Fruit fly (Drosophila melanogaster) whole organism, embryonic: Measurements from ENCODE around the gene cyr.

Source experiments
- Blimp-1 ChIP-seq: fragments of 200-800 bp; sonication (Bioruptor generic); optimal IDR thresholded peaks from 3 replicates; lab custom pipeline; 2018; ENCODE audit warnings: missing biosample characterization, missing genetic modification characterization, mild to moderate bottlenecking, moderate library complexity, missing genetic modification reagents
- CG1024 ChIP-seq: fragments of 200-800 bp; sonication (Bioruptor generic); IDR thresholded peaks from 2 replicates; pipeline ENCODE4 v1.3.6; 2022; ENCODE audit warnings: missing biosample characterization, missing genetic modification characterization
- CG10321 ChIP-seq: fragments of 200-800 bp; sonication (Bioruptor generic); IDR thresholded peaks from 2 replicates; pipeline ENCODE4 v1.3.6; 2022; ENCODE audit warnings: missing biosample characterization, missing genetic modification characterization
- CG10565 ChIP-seq: fragments of 200-800 bp; sonication (Bioruptor generic); optimal IDR thresholded peaks from 3 replicates; lab custom pipeline; 2016; ENCODE audit warnings: missing biosample characterization, mild to moderate bottlenecking, missing genetic modification characterization
- CG10979 ChIP-seq: fragments of 200-800 bp; sonication (Bioruptor generic); optimal IDR thresholded peaks from 2 replicates; lab custom pipeline; 2018; ENCODE audit warnings: missing biosample characterization, mild to moderate bottlenecking, missing genetic modification characterization, moderate library complexity
- CG13894 ChIP-seq: fragments of 200-800 bp; sonication (Bioruptor generic); optimal IDR thresholded peaks from 3 replicates; lab custom pipeline; 2018; ENCODE audit warnings: missing biosample characterization, mild to moderate bottlenecking, missing genetic modification characterization, moderate library complexity
- CG14050 ChIP-seq: fragments of 200-800 bp; sonication (Bioruptor generic); IDR thresholded peaks from 3 replicates; pipeline ENCODE4 v1.3.6; 2022; ENCODE audit warnings: missing biosample characterization, missing genetic modification characterization
- CG16815 ChIP-seq: fragments of 200-800 bp; sonication (Bioruptor generic); optimal IDR thresholded peaks from 3 replicates; lab custom pipeline; 2017; ENCODE audit warnings: missing biosample characterization, mild to moderate bottlenecking, missing genetic modification characterization
- CG18599 ChIP-seq: fragments of 200-800 bp; sonication (Bioruptor generic); optimal IDR thresholded peaks from 3 replicates; lab custom pipeline; 2017; ENCODE audit warnings: missing biosample characterization, missing genetic modification characterization, mild to moderate bottlenecking, moderate library complexity, missing genetic modification reagents
- CG18619 ChIP-seq: fragments of 200-800 bp; sonication (Bioruptor generic); optimal IDR thresholded peaks from 3 replicates; lab custom pipeline; 2017; ENCODE audit warnings: missing biosample characterization, mild to moderate bottlenecking, missing genetic modification characterization
- CG3163 ChIP-seq: fragments of 200-800 bp; sonication (Bioruptor generic); optimal IDR thresholded peaks from 3 replicates; lab custom pipeline; 2016; ENCODE audit warnings: missing biosample characterization, missing genetic modification characterization
- CG32532 ChIP-seq: fragments of 200-800 bp; sonication (Bioruptor generic); IDR thresholded peaks from 2 replicates; pipeline ENCODE4 v1.3.6; 2022; ENCODE audit warnings: missing biosample characterization, missing genetic modification characterization
- CG4328 ChIP-seq: fragments of 200-800 bp; sonication (Bioruptor generic); optimal IDR thresholded peaks from 3 replicates; lab custom pipeline; 2017; ENCODE audit warnings: missing biosample characterization, missing genetic modification reagents, missing genetic modification characterization
- CG4360 ChIP-seq: fragments of 200-800 bp; sonication (Bioruptor generic); IDR thresholded peaks from 2 replicates; pipeline ENCODE4 v1.3.6; 2022; ENCODE audit warnings: missing biosample characterization, missing genetic modification characterization
- CG4730 ChIP-seq: fragments of 200-800 bp; sonication (Bioruptor generic); IDR thresholded peaks from 2 replicates; pipeline ENCODE4 v1.3.6; 2022; ENCODE audit warnings: missing biosample characterization, missing genetic modification characterization
- CG4820 ChIP-seq: fragments of 200-800 bp; sonication (Bioruptor generic); optimal IDR thresholded peaks from 3 replicates; lab custom pipeline; 2016; ENCODE audit warnings: missing biosample characterization, missing genetic modification characterization
- CG4854 ChIP-seq: fragments of 200-800 bp; sonication (Bioruptor generic); optimal IDR thresholded peaks from 2 replicates; lab custom pipeline; 2016; ENCODE audit warnings: missing biosample characterization, missing genetic modification characterization, inconsistent platforms
- CG6854 ChIP-seq: fragments of 200-800 bp; sonication (Bioruptor generic); optimal IDR thresholded peaks from 3 replicates; lab custom pipeline; 2017; ENCODE audit warnings: missing biosample characterization, mild to moderate bottlenecking, missing genetic modification characterization
- CG7357 ChIP-seq: fragments of 200-800 bp; sonication (Bioruptor generic); IDR thresholded peaks from 3 replicates; pipeline ENCODE4 v1.3.6; 2022; ENCODE audit warnings: missing biosample characterization, missing genetic modification characterization
- CG7987 ChIP-seq: fragments of 200-800 bp; sonication (Bioruptor generic); optimal IDR thresholded peaks from 2 replicates; lab custom pipeline; 2018; ENCODE audit warnings: missing biosample characterization, mild to moderate bottlenecking, missing genetic modification characterization, moderate library complexity
- CG9876 ChIP-seq: fragments of 200-800 bp; sonication (Bioruptor generic); optimal IDR thresholded peaks from 2 replicates; lab custom pipeline; 2016; ENCODE audit warnings: missing biosample characterization, missing genetic modification characterization
- CkIIα-i1 ChIP-seq: fragments of 200-800 bp; sonication (Bioruptor generic); IDR thresholded peaks from 2 replicates; pipeline ENCODE4 v1.3.6; 2022; ENCODE audit warnings: missing biosample characterization, missing genetic modification characterization
- Dad ChIP-seq: fragments of 200-800 bp; sonication (Bioruptor generic); optimal IDR thresholded peaks from 3 replicates; lab custom pipeline; 2016; ENCODE audit warnings: missing biosample characterization, missing genetic modification characterization
- Deaf1 ChIP-seq: fragments of 200-800 bp; optimal IDR thresholded peaks from 3 replicates; lab custom pipeline; 2019; ENCODE audit warnings: missing biosample characterization, mild to moderate bottlenecking, missing genetic modification characterization, moderate library complexity
- Dref ChIP-seq: fragments of 200-800 bp; sonication (Bioruptor generic); IDR thresholded peaks from 2 replicates; pipeline ENCODE4 v1.3.6; 2022; ENCODE audit warnings: missing biosample characterization, missing genetic modification characterization
- Meics ChIP-seq: fragments of 200-800 bp; sonication (Bioruptor generic); optimal IDR thresholded peaks from 2 replicates; lab custom pipeline; 2017; ENCODE audit warnings: missing biosample characterization, mild to moderate bottlenecking, missing genetic modification characterization
- NC2β ChIP-seq: fragments of 200-800 bp; sonication (Bioruptor generic); optimal IDR thresholded peaks from 2 replicates; lab custom pipeline; 2016; ENCODE audit warnings: missing biosample characterization, missing genetic modification characterization
- Neu2 ChIP-seq: fragments of 200-800 bp; sonication (Bioruptor generic); optimal IDR thresholded peaks from 3 replicates; lab custom pipeline; 2016; ENCODE audit warnings: missing biosample characterization, missing genetic modification characterization, borderline replicate concordance
- Ssrp ChIP-seq: fragments of 200-800 bp; sonication (Bioruptor generic); optimal IDR thresholded peaks from 2 replicates; lab custom pipeline; 2018; ENCODE audit warnings: missing biosample characterization, mild to moderate bottlenecking, missing genetic modification characterization, moderate library complexity
- Stat92E ChIP-seq, 3 experiments: fragments of >200 bp in 2 of 3; fragments of 200-800 bp in 1 of 3; sonication (Bioruptor generic) in 1 of 3; optimal IDR thresholded peaks; 2 replicates each; lab custom pipeline; 2017 to 2019; ENCODE audit warnings: missing biosample characterization in 3 of 3, missing genetic modification characterization in 3 of 3, mild to moderate bottlenecking in 1 of 3, moderate library complexity in 1 of 3
- Taf1 ChIP-seq: fragments of 200-800 bp; sonication (Bioruptor generic); IDR thresholded peaks from 2 replicates; pipeline ENCODE4 v1.3.6; 2022; ENCODE audit warnings: missing biosample characterization, missing genetic modification characterization
- Vsx1 ChIP-seq: fragments of 200-800 bp; sonication (Bioruptor generic); optimal IDR thresholded peaks from 2 replicates; lab custom pipeline; 2017; ENCODE audit warnings: missing biosample characterization, mild to moderate bottlenecking, missing genetic modification characterization, missing genetic modification reagents
- ara ChIP-seq: fragments of 200-800 bp; sonication (Bioruptor generic); IDR thresholded peaks from 2 replicates; pipeline ENCODE4 v1.3.6; 2022; ENCODE audit warnings: missing biosample characterization, missing genetic modification characterization
- corto ChIP-seq: fragments of 200-800 bp; sonication (Bioruptor generic); optimal IDR thresholded peaks from 2 replicates; lab custom pipeline; 2016; ENCODE audit warnings: missing biosample characterization, mild to moderate bottlenecking, missing genetic modification characterization, moderate library complexity
- croc ChIP-seq: fragments of 200-800 bp; sonication (Bioruptor generic); conservative IDR thresholded peaks from 3 replicates; pipeline ENCODE4 v1.3.6; 2022; ENCODE audit warnings: missing biosample characterization, missing genetic modification characterization
- da ChIP-seq: fragments of 200-800 bp; sonication (Bioruptor generic); optimal IDR thresholded peaks from 2 replicates; lab custom pipeline; 2016; ENCODE audit warnings: missing biosample characterization, missing genetic modification characterization
- eve ChIP-seq, 2 experiments: fragments of >200 bp; optimal IDR thresholded peaks; 2 replicates each; lab custom pipeline; 2017; ENCODE audit warnings: missing biosample characterization in 2 of 2, missing genetic modification characterization in 2 of 2
- h ChIP-seq: fragments of >200 bp; optimal IDR thresholded peaks from 2 replicates; lab custom pipeline; 2017
- lab ChIP-seq: fragments of 200-800 bp; sonication (Bioruptor generic); optimal IDR thresholded peaks from 3 replicates; lab custom pipeline; 2017; ENCODE audit warnings: missing biosample characterization, missing genetic modification characterization, mild to moderate bottlenecking, moderate library complexity, missing genetic modification reagents
- lmd ChIP-seq: fragments of 200-800 bp; sonication (Bioruptor generic); IDR thresholded peaks from 2 replicates; pipeline ENCODE4 v1.3.6; 2022; ENCODE audit warnings: missing biosample characterization, missing genetic modification characterization
- mirr ChIP-seq: fragments of 200-800 bp; sonication (Bioruptor generic); optimal IDR thresholded peaks from 3 replicates; lab custom pipeline; 2018; ENCODE audit warnings: missing biosample characterization, mild to moderate bottlenecking, missing genetic modification characterization
- nau ChIP-seq: fragments of 200-800 bp; sonication (Bioruptor generic); optimal IDR thresholded peaks from 3 replicates; lab custom pipeline; 2017; ENCODE audit warnings: missing biosample characterization, mild to moderate bottlenecking, missing genetic modification characterization, missing genetic modification reagents
- peb ChIP-seq: fragments of 200-800 bp; sonication (Bioruptor generic); IDR thresholded peaks from 2 replicates; pipeline ENCODE4 v1.3.6; 2022; ENCODE audit warnings: missing biosample characterization, missing genetic modification characterization
- pita ChIP-seq: fragments of 200-800 bp; sonication (Bioruptor generic); optimal IDR thresholded peaks from 2 replicates; lab custom pipeline; 2017; ENCODE audit warnings: missing biosample characterization, mild to moderate bottlenecking, missing genetic modification characterization
- ranshi ChIP-seq: fragments of 200-800 bp; sonication (Bioruptor generic); IDR thresholded peaks from 2 replicates; pipeline ENCODE4 v1.3.6; 2022; ENCODE audit warnings: missing biosample characterization, missing genetic modification characterization
- scrt ChIP-seq: fragments of 200-800 bp; sonication (Bioruptor generic); optimal IDR thresholded peaks from 2 replicates; lab custom pipeline; 2018; ENCODE audit warnings: missing biosample characterization, mild to moderate bottlenecking, missing genetic modification characterization, moderate library complexity
- sens-2 ChIP-seq: fragments of 200-800 bp; sonication (Bioruptor generic); IDR thresholded peaks from 2 replicates; pipeline ENCODE4 v1.3.6; 2022; ENCODE audit warnings: missing biosample characterization, missing genetic modification characterization
- sisA ChIP-seq: fragments of 200-800 bp; sonication (Bioruptor generic); IDR thresholded peaks from 2 replicates; pipeline ENCODE4 v1.3.6; 2022; ENCODE audit warnings: missing biosample characterization, missing genetic modification characterization
- trh ChIP-seq: fragments of 200-800 bp; sonication (Bioruptor generic); optimal IDR thresholded peaks from 2 replicates; lab custom pipeline; 2016; ENCODE audit warnings: missing biosample characterization, missing genetic modification characterization
- zfh1 ChIP-seq: fragments of 200-800 bp; sonication (Bioruptor generic); IDR thresholded peaks from 3 replicates; pipeline ENCODE4 v1.3.6; 2022; ENCODE audit warnings: missing biosample characterization, missing genetic modification characterization
- zfh2 ChIP-seq: fragments of 200-800 bp; sonication (Bioruptor generic); optimal IDR thresholded peaks from 2 replicates; lab custom pipeline; 2016; ENCODE audit warnings: missing biosample characterization, missing genetic modification characterization

cyr gene

DNA sequence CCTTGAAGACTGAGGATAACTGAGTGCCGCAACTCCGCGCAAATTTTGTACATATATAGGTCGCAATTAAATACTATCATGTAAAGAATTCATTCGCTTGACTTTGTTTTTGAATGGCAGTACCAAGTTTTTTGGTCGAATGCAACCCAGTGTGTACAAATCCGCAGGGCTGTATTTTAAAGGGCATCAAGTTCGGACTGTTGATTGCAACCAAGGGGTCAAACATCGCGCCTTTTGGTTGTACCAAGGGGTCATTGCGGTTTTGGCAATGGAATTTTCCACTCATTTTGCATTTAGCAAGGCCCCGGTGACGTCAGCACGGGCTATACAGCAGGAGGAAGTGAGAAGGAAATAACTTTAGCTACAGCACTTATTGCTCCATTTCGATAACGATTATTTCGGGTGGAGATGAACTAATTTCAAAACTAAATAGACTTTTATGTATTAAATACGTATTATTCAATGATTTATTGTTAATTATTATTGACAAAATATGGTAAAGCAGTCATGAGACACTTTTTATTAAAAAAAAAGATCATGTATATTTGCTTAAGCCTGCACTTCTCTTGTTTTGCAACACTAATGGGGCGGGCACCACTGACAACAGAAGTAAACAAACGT lies 3.7 kb downstream of the cyr start, which contains the start of gene CG10958 (continued):
- no peak for TF ChIP-seq croc (GFP tag; lab: Robert Waterston, UW)
- TF ChIP-seq CG18599 (GFP tag; lab: Kevin White, UChicago) = peak; percentile 76
- TF ChIP-seq h (lab: Kevin White, UChicago) = no peak
- TF ChIP-seq Neu2 = no peak
- peak; percentile 5 for TF ChIP-seq CG4328 (GFP tag; lab: Kevin White, UChicago)
- peak; percentile 71 for TF ChIP-seq lab
- TF ChIP-seq Blimp-1 (GFP tag; lab: Kevin White, UChicago) = peak; percentile 57
- TF ChIP-seq sens-2 (GFP tag; lab: Robert Waterston, UW) = no peak
- TF ChIP-seq ara (GFP tag; lab: Robert Waterston, UW) = peak; percentile 51
- no peak for TF ChIP-seq CG3163 (GFP tag; lab: Kevin White, UChicago)
- TF ChIP-seq Meics (GFP tag; lab: Kevin White, UChicago) = peak; percentile 62
- TF ChIP-seq Ssrp = peak; percentile 15
- TF ChIP-seq CG4730 (GFP tag; lab: Robert Waterston, UW) = no peak
- no peak for TF ChIP-seq CkIIα-i1 (GFP tag; lab: Robert Waterston, UW)
- TF ChIP-seq Deaf1 (tag; lab: Kevin White, UChicago) = no peak
- TF ChIP-seq Dref = peak; percentile 59
- TF ChIP-seq da (GFP tag; lab: Kevin White, UChicago) = no peak
- TF ChIP-seq CG4820 (GFP tag; lab: Kevin White, UChicago) = peak; percentile 53
- peak; percentile 26 for TF ChIP-seq zfh2
- no peak for TF ChIP-seq CG9876 (GFP tag; lab: Kevin White, UChicago)
- TF ChIP-seq CG10565 (GFP tag; lab: Kevin White, UChicago) = no peak
- no peak for TF ChIP-seq NC2β (GFP tag; lab: Kevin White, UChicago)
- no peak for TF ChIP-seq CG6854 (GFP tag; lab: Kevin White, UChicago)
- TF ChIP-seq nau = no peak
- TF ChIP-seq CG1024 = no peak
- 0 out of 3 replicates have a peak, but pooled peaks have one; percentile 13 for TF ChIP-seq CG14050
- no peak for TF ChIP-seq scrt (GFP tag; lab: Kevin White, UChicago)
- TF ChIP-seq CG10321 (GFP tag; lab: Robert Waterston, UW) = no peak
- peak; percentile 35 for TF ChIP-seq Dad
- TF ChIP-seq mirr = no peak
- TF ChIP-seq CG18619 (GFP tag; lab: Kevin White, UChicago) = peak; percentile 9
- TF ChIP-seq Taf1 (GFP tag; lab: Robert Waterston, UW) = no peak
- TF ChIP-seq CG4854 (GFP tag; lab: Kevin White, UChicago) = peak; percentile 8
- TF ChIP-seq CG4360 = no peak
- TF ChIP-seq ranshi = no peak
- peak; percentile 28 for TF ChIP-seq CG10979
- TF ChIP-seq sisA = peak; percentile 52
- TF ChIP-seq zfh1 (GFP tag; lab: Robert Waterston, UW) = peak; percentile 66; the same call in 2 of the 3 replicates
- no peak for TF ChIP-seq corto (GFP tag; lab: Kevin White, UChicago)
- TF ChIP-seq CG7987 (GFP tag; lab: Kevin White, UChicago) = no peak
- TF ChIP-seq Stat92E (GFP tag; optimal IDR thresholded peaks at IDR 0.05; lab: Kevin White, UChicago) = no peak
- TF ChIP-seq CG7357 (GFP tag; lab: Robert Waterston, UW) = no peak
- TF ChIP-seq pita (GFP tag; lab: Kevin White, UChicago) = no peak
- TF ChIP-seq eve (GFP tag; optimal IDR thresholded peaks at IDR 0.05; lab: Kevin White, UChicago) = no peak
- peak; percentile 13 for TF ChIP-seq CG16815 (GFP tag; lab: Kevin White, UChicago)
- TF ChIP-seq lmd (GFP tag; lab: Robert Waterston, UW) = 0 out of 2 replicates have a peak, but pooled peaks have one; percentile 33
- TF ChIP-seq CG32532 (GFP tag; lab: Robert Waterston, UW) = peak; percentile 55
- peak; percentile 23 for TF ChIP-seq CG13894 (tag; lab: Kevin White, UChicago)
- TF ChIP-seq trh (GFP tag; lab: Kevin White, UChicago) = no peak
- no peak for TF ChIP-seq peb (GFP tag; lab: Robert Waterston, UW)
- TF ChIP-seq Vsx1 = peak; percentile 10
